Fruit fly (Drosophila melanogaster): ENCODE results near the gene Pcyt2.

The Pcyt2 gene

dm6 chr3L:1591692-1592371 is 38.5 kb downstream of the Pcyt2 start (continued):
- TF ChIP-seq Kr (GFP tag; optimal IDR thresholded peaks at IDR 0.05) (no peak), H2.0 (GFP tag; IDR thresholded peaks at IDR 0.05) (no peak), CG18011 (GFP tag; optimal IDR thresholded peaks at IDR 0.05) (peak; percentile 62), CG7271 (tag; optimal IDR thresholded peaks at IDR 0.05) (no peak), ham (GFP tag; IDR thresholded peaks at IDR 0.05) (no peak), CG10565 (GFP tag; optimal IDR thresholded peaks at IDR 0.05) (no peak), emc (GFP tag; optimal IDR thresholded peaks at IDR 0.05) (peak; percentile 42), wek (GFP tag; optimal IDR thresholded peaks at IDR 0.05) (peak; percentile 65), CG8290 (GFP tag; optimal IDR thresholded peaks at IDR 0.05) (no peak), CG8290 (tag; optimal IDR thresholded peaks at IDR 0.05) (no peak), CG10979 (tag; optimal IDR thresholded peaks at IDR 0.05) (no peak), CG12219 (GFP tag; optimal IDR thresholded peaks at IDR 0.05) (peak; percentile 11), dpn (GFP tag; optimal IDR thresholded peaks at IDR 0.05) (peak in 1 of 2 experiments; percentile 78), tup (GFP tag; optimal IDR thresholded peaks at IDR 0.05) (peak; percentile 59), hth (optimal IDR thresholded peaks at IDR 0.05) (no peak), CG13775 (GFP tag; optimal IDR thresholded peaks at IDR 0.05) (peak; percentile 17), phol (tag; optimal IDR thresholded peaks at IDR 0.05) (no peak), CG32772 (GFP tag; IDR thresholded peaks at IDR 0.05) (no peak), fd102C (GFP tag; optimal IDR thresholded peaks at IDR 0.05) (no peak), gce (GFP tag; IDR thresholded peaks at IDR 0.05) (no peak; the same call in 2 of the 3 replicates), ERR (GFP tag; optimal IDR thresholded peaks at IDR 0.05) (peak; percentile 39), pum (GFP tag; optimal IDR thresholded peaks at IDR 0.05) (no peak), grau (tag; optimal IDR thresholded peaks at IDR 0.05) (peak; percentile 53), CG14860 (GFP tag; IDR thresholded peaks at IDR 0.05; ENCODE audit: partially characterized antibody) (no peak), CG5180 (GFP tag; optimal IDR thresholded peaks at IDR 0.05) (peak; percentile 68), ftz-f1 (GFP tag; optimal IDR thresholded peaks at IDR 0.05) (peak; percentile 32), insv (GFP tag; optimal IDR thresholded peaks at IDR 0.05) (peak in 1 of 2 experiments; percentile 15), CG18262 (tag; optimal IDR thresholded peaks at IDR 0.05) (no peak), Xbp1 (GFP tag; optimal IDR thresholded peaks at IDR 0.05) (peak; percentile 16), sens-2 (GFP tag; IDR thresholded peaks at IDR 0.05) (no peak), bab2 (GFP tag; optimal IDR thresholded peaks at IDR 0.05) (peak; percentile 63), onecut (GFP tag; IDR thresholded peaks at IDR 0.05) (peak; percentile 66), fd3F (GFP tag; optimal IDR thresholded peaks at IDR 0.05) (peak; percentile 75), p53 (GFP tag; optimal IDR thresholded peaks at IDR 0.05) (peak; percentile 12), CG4424 (GFP tag; optimal IDR thresholded peaks at IDR 0.05) (no peak), CG1024 (GFP tag; IDR thresholded peaks at IDR 0.05) (no peak), CG10654 (GFP tag; optimal IDR thresholded peaks at IDR 0.05) (peak; percentile 58), Ravus (GFP tag; IDR thresholded peaks at IDR 0.05) (peak; percentile 24; the same call in 1 of the 2 replicates), Chrac-16 (GFP tag; optimal IDR thresholded peaks at IDR 0.05) (no peak), gem (tag; optimal IDR thresholded peaks at IDR 0.05) (no peak), ro (GFP tag; IDR thresholded peaks at IDR 0.05) (no peak), knrl (GFP tag; IDR thresholded peaks at IDR 0.05; ENCODE audit: partially characterized antibody) (no peak), CG6272 (GFP tag; IDR thresholded peaks at IDR 0.05) (no peak), CG10366 (GFP tag; IDR thresholded peaks at IDR 0.05) (no peak), CG30403 (GFP tag; optimal IDR thresholded peaks at IDR 0.05) (peak; percentile 26), fd96Cb (tag; optimal IDR thresholded peaks at IDR 0.05) (peak; percentile 19), dmrt11E (tag; optimal IDR thresholded peaks at IDR 0.05) (no peak), slp2 (GFP tag; optimal IDR thresholded peaks at IDR 0.05) (no peak), hkb (optimal IDR thresholded peaks at IDR 0.05) (no peak), hkb (GFP tag; IDR thresholded peaks at IDR 0.05) (peak; percentile 80), Rfx (GFP tag; IDR thresholded peaks at IDR 0.05) (peak; percentile 82)

Data from whole organism, embryonic.